Worm (Caenorhabditis elegans) whole organism, L4 larva: ENCODE data around the gene srh-195.

Source experiments
- ZK546.5 ChIP-seq, 2 experiments: sonication (generic microtip); optimal IDR thresholded peaks; 2 replicates each; lab custom pipeline; 2017; ENCODE audit warnings: missing biosample characterization in 2 of 2, missing genetic modification characterization in 2 of 2
- hlh-11 ChIP-seq: fragments of 200-800 bp; sonication (Bioruptor generic); optimal IDR thresholded peaks from 2 replicates; lab custom pipeline; 2018; ENCODE audit warnings: mild to moderate bottlenecking, missing genetic modification characterization, missing compliant biosample characterization
- hlh-30 ChIP-seq: sonication (generic microtip); optimal IDR thresholded peaks from 2 replicates; lab custom pipeline; 2017; ENCODE audit warnings: antibody characterized with exemption, mild to moderate bottlenecking, missing genetic modification characterization, missing compliant biosample characterization; ENCODE audit not compliant: insufficient read depth
- mes-2 ChIP-seq: sonication (generic microtip); optimal IDR thresholded peaks from 2 replicates; lab custom pipeline; 2016; ENCODE audit warnings: missing genotype, mild to moderate bottlenecking, missing genetic modification characterization, missing compliant biosample characterization; ENCODE audit not compliant: poor library complexity, severe bottlenecking
- nhr-11 ChIP-seq: fragments of 150-350 bp; optimal IDR thresholded peaks from 2 replicates; lab custom pipeline; 2014; ENCODE audit warnings: missing biosample characterization, missing genetic modification characterization
- saeg-2 ChIP-seq: fragments of 200-800 bp; sonication (Bioruptor generic); IDR thresholded peaks from 2 replicates; pipeline ENCODE4 v1.3.6; 2022; ENCODE audit warnings: missing genetic modification reagents, missing genetic modification characterization, missing compliant biosample characterization
- skn-1 ChIP-seq: fragments of 150-350 bp; optimal IDR thresholded peaks from 2 replicates; lab custom pipeline; 2014; ENCODE audit warnings: missing biosample characterization, missing genetic modification characterization
- snpc-4 ChIP-seq: fragments of 150-350 bp; optimal IDR thresholded peaks from 2 replicates; lab custom pipeline; 2014; ENCODE audit warnings: missing biosample characterization, missing genetic modification characterization
- unc-62 ChIP-seq, 3 experiments: fragments of 150-350 bp in 1 of 3; sonication (generic microtip); optimal IDR thresholded peaks in 2 of 3; peaks in 1 of 3; 1 replicate in 1 of 3; 2 replicates in 2 of 3; lab custom pipeline; 2014 to 2017; ENCODE audit warnings: missing biosample characterization in 3 of 3, missing genetic modification characterization in 3 of 3, missing genetic modification reagents in 3 of 3, missing genotype in 1 of 3

- TF ChIP-seq skn-1 (tag; lab: Kevin White, UChicago), result no peak
- no peak for TF ChIP-seq hlh-11 (tag; lab: Kevin White, UChicago)
- no peak for TF ChIP-seq mes-2 (tag; lab: Kevin White, UChicago)
- TF ChIP-seq unc-62 (GFP tag; optimal IDR thresholded peaks at IDR 0.05 in 1 of 2; lab: Kevin White, UChicago), result no peak
- TF ChIP-seq unc-62 (tag; optimal IDR thresholded peaks at IDR 0.05; lab: Kevin White, UChicago), result no peak
- TF ChIP-seq saeg-2 (GFP tag; lab: Robert Waterston, UW), result no peak
- no peak for TF ChIP-seq snpc-4 (tag; lab: Kevin White, UChicago)
- no peak for TF ChIP-seq hlh-30 (tag; lab: Kevin White, UChicago)
- TF ChIP-seq ZK546.5 (tag; optimal IDR thresholded peaks at IDR 0.05; lab: Kevin White, UChicago), result no peak
- no peak for TF ChIP-seq nhr-11 (tag; lab: Kevin White, UChicago)
Measured at ce11 chrII:2122091-2122490, 5.4 kb upstream of the srh-195 start, which contains the start of gene math-37.
